Worm (Caenorhabditis elegans): Measurements from ENCODE around the gene cnc-4.

cnc-4 gene

DNA sequence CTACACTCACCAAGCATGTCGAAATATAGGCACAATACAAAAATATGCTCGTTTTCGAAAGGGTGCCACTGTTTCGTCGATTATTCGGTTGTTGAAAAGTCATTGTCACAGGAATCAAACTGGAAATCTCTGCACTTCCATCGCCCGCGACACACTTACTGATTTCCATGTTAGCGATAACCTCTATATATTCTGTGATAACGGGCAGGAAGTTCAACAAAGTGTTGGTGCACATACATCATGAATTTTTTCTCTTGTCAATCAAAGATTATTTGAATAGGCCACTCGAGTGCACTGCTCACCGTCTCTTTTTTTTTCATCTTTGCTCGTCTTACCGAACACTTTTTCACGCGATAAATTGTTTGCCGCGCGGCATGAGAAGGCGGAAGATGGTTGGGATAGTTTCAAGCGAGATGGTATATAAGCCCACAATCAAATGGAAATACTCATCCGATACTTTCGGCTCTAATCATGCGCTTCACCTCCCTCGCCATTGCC lies 17.6 kb downstream of the cnc-4 start, which contains the start of the genes fpn-1.2 and pqn-54:
Gene fpn-1.2 (minus strand): TSS at position 157 of the 498 bp plus-strand sequence.
Gene pqn-54 (plus strand): TSS at position 448 of the 498 bp plus-strand sequence.
- TF ChIP-seq R02D3.7 (tag; optimal IDR thresholded peaks at IDR 0.05) (no peak), peb-1 (tag; optimal IDR thresholded peaks at IDR 0.05) (no peak), fos-1 (tag; optimal IDR thresholded peaks at IDR 0.05) (peak; percentile 37), nhr-12 (tag; optimal IDR thresholded peaks at IDR 0.05) (no peak), sma-9 (GFP tag; optimal IDR thresholded peaks at IDR 0.05) (peak; percentile 11), sma-9 (tag; optimal IDR thresholded peaks at IDR 0.05) (no peak)

DNA sequence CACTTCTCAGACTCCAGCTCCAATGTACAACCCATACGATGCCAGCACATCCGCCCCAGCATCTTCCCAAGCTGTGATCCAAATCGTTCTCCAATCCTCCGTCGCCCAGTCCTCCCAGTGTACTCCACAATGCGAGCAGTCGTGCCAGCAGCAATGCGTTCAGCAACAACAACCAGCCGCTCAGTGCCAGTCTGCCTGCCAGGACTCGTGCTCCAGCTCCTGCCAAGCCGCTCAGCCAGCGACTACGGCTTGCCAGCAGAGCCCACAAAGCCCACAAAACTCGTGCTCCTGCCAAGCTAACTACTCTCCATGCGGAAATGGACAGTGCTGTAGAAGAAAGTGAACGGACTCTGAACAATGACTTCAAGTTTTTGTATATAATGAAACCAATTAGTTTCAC lies 18.9 kb downstream of the cnc-4 start:
- TF ChIP-seq ztf-1 (GFP tag; conservative IDR thresholded peaks at IDR 0.05) = no peak
- TF ChIP-seq unc-62 (GFP tag; optimal IDR thresholded peaks at IDR 0.05) = no peak
- TF ChIP-seq lin-39 (tag; optimal IDR thresholded peaks at IDR 0.05) = no peak
- TF ChIP-seq nhr-237 (tag; optimal IDR thresholded peaks at IDR 0.05) = no peak
- no peak for TF ChIP-seq nhr-25 (tag; optimal IDR thresholded peaks at IDR 0.05)
- TF ChIP-seq R02D3.7 (tag; optimal IDR thresholded peaks at IDR 0.05) = no peak
- no peak for TF ChIP-seq ztf-4 (tag; optimal IDR thresholded peaks at IDR 0.05)
- no peak for TF ChIP-seq ztf-11 (tag; optimal IDR thresholded peaks at IDR 0.05)

DNA sequence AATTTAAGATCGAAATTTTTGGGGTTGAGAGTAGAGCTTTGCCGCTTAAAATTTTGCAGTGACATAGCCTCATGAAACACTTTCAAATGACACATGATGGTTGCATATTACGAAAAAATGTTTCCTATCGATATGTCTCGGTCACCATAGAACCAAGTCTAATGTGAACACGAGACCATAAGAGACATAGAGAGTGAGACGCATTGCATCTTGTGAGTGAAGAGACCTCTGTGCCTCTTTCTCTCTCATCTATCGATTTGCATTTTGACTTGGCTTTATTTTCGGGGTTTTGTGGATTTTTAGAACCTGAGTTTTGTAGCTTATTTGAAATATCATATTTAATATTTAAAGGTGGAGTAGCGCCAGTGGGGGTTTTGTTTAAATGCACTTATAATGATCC lies 20.0 kb downstream of the cnc-4 start:
- TF ChIP-seq skn-1 (tag; optimal IDR thresholded peaks at IDR 0.05) = peak; percentile 0
- TF ChIP-seq egl-27 (tag; optimal IDR thresholded peaks at IDR 0.05) = no peak
- TF ChIP-seq unc-55 (GFP tag; optimal IDR thresholded peaks at IDR 0.05) = peak; percentile 42
- TF ChIP-seq fos-1 (tag; optimal IDR thresholded peaks at IDR 0.05) = peak; percentile 11
- TF ChIP-seq C34F6.9 (tag; optimal IDR thresholded peaks at IDR 0.05) = peak; percentile 57
- peak in 1 of 2 experiments; percentile 24 for TF ChIP-seq lsy-2 (tag; optimal IDR thresholded peaks at IDR 0.05)
- TF ChIP-seq ama-1 (optimal IDR thresholded peaks at IDR 0.05) = no peak
- TF ChIP-seq alr-1 (tag; optimal IDR thresholded peaks at IDR 0.05) = no peak
- no peak for TF ChIP-seq mdl-1 (tag; optimal IDR thresholded peaks at IDR 0.05)
- no peak for TF ChIP-seq nhr-11 (tag; optimal IDR thresholded peaks at IDR 0.05)
- no peak for TF ChIP-seq elt-1 (tag; optimal IDR thresholded peaks at IDR 0.05)
- TF ChIP-seq ceh-16 (tag; optimal IDR thresholded peaks at IDR 0.05) = no peak
- TF ChIP-seq nhr-23 (tag; optimal IDR thresholded peaks at IDR 0.05) = no peak
- TF ChIP-seq sma-9 (GFP tag; optimal IDR thresholded peaks at IDR 0.05) = peak; percentile 31
- no peak for TF ChIP-seq sma-9 (tag; optimal IDR thresholded peaks at IDR 0.05)
- TF ChIP-seq nhr-129 (tag; optimal IDR thresholded peaks at IDR 0.05) = peak; percentile 75

DNA sequence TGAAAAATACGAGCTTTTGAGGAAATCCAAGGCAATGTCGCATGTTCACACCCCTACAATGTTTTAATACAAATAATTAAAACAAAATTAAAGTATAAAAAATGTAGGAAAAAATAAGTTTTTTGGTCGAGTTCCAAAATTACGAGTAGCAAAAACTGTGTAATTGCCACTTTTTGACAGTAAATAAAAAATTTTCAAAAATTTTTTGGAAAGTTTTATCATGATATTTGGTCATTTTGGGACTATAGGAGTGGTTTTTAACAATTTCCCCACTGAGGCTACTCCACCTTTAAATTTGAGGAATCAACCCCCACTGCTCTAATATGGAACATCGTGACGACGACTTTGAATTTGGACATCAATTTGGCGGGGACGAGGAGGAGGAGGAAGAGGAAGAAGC lies 20.4 kb downstream of the cnc-4 start, which contains the start of gene gid-8:
Gene gid-8 (plus strand): TSS at position 301 of the 400 bp plus-strand sequence.
- TF ChIP-seq sem-4 (tag; optimal IDR thresholded peaks at IDR 0.05) = no peak
- TF ChIP-seq egl-27 (tag; optimal IDR thresholded peaks at IDR 0.05) = no peak

DNA sequence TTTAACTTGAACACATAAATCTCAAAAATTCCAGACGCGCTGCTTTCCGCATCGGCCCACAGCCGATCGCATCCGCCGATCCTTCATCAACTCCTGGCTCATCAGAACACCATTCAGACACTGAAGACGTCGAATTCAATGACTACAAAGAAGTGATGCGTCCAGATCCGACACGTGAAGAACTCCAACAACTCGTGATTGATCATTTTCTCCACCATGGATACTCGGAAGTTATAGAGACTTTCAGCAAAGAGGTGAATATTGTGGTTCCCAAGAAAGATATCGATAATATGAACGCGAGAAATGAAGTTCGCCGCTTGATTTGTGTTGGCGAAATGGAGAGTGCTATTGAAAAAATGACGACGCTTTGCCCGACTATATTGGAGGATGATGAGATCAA lies 21.9 kb downstream of the cnc-4 start:
- TF ChIP-seq mab-5 (tag; optimal IDR thresholded peaks at IDR 0.05) (no peak), mdl-1 (tag; optimal IDR thresholded peaks at IDR 0.05) (no peak)

DNA sequence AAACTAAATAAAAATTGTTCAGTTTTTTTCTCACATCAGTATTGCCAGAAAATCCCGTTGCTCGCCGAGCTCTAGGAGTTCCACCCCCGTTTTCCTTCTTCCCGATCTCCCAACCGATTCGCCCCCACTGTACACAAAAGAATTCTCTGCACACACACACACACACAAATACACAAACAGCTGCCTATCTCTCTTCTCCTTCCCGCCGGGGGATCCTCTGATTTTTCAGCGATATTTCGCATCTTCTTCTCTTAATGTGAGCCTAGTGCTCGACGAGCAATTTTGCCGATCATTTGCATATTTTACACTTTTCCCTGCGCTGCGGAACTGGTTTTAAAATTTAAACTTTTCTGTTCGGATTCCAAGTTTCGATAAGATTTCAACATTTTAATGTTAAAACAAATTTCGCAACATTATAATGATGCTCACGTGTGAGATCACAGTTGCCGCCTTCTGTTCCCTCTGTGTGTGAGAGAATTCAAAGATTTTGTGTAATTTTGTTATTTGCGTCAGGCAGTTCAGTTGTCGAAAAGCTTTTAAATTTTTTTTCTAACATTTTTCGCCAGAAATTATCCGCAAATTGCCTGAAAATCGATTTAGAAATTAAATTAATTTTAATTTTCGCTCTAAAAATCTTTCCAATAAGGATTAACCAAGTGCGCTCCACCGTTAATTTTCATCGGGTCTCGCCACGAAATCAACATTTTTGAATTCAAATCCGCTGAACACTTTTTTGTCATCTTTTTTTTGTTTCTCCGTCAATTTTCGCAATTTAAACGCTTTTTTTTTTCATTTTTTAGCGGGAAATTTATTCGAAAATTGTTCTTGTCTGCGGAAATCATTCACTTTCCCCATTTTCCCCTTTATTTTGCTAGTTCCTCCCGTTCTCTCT lies 24.3 kb downstream of the cnc-4 start:
- TF ChIP-seq gmeb-1 (tag; optimal IDR thresholded peaks at IDR 0.05) (peak; percentile 91), ama-1 (optimal IDR thresholded peaks at IDR 0.05) (no peak), alr-1 (tag; optimal IDR thresholded peaks at IDR 0.05) (no peak), nhr-12 (tag; optimal IDR thresholded peaks at IDR 0.05) (no peak), elt-1 (tag; optimal IDR thresholded peaks at IDR 0.05) (no peak), mbf-1 (tag; optimal IDR thresholded peaks at IDR 0.05) (no peak), nhr-129 (tag; optimal IDR thresholded peaks at IDR 0.05) (peak; percentile 13), sma-3 (GFP tag; optimal IDR thresholded peaks at IDR 0.05) (peak; percentile 70), ztf-11 (tag; optimal IDR thresholded peaks at IDR 0.05) (no peak), unc-62 (GFP tag; optimal IDR thresholded peaks at IDR 0.05) (no peak), sma-9 (GFP tag; optimal IDR thresholded peaks at IDR 0.05) (peak; percentile 25), sma-9 (tag; optimal IDR thresholded peaks at IDR 0.05) (no peak), aly-2 (tag; optimal IDR thresholded peaks at IDR 0.05) (no peak), mab-5 (tag; optimal IDR thresholded peaks at IDR 0.05) (peak; percentile 43), nhr-21 (tag; optimal IDR thresholded peaks at IDR 0.05) (peak; percentile 58), lsy-2 (tag; optimal IDR thresholded peaks at IDR 0.05) (peak in 1 of 2 experiments; percentile 82), nhr-10 (tag; optimal IDR thresholded peaks at IDR 0.05) (no peak), nhr-23 (tag; optimal IDR thresholded peaks at IDR 0.05) (no peak), lin-39 (tag; optimal IDR thresholded peaks at IDR 0.05) (no peak), nhr-11 (tag; optimal IDR thresholded peaks at IDR 0.05) (no peak), zag-1 (tag; optimal IDR thresholded peaks at IDR 0.05) (peak; percentile 53), dmd-4 (tag; optimal IDR thresholded peaks at IDR 0.05) (no peak), unc-39 (tag; optimal IDR thresholded peaks at IDR 0.05) (no peak), nhr-77 (tag; optimal IDR thresholded peaks at IDR 0.05) (no peak), R02D3.7 (tag; optimal IDR thresholded peaks at IDR 0.05) (no peak), blmp-1 (tag; optimal IDR thresholded peaks at IDR 0.05; ENCODE audit: insufficient read depth) (no peak), snpc-4 (tag; optimal IDR thresholded peaks at IDR 0.05) (no peak), ceh-16 (tag; optimal IDR thresholded peaks at IDR 0.05) (no peak)

All from whole organism, L2 larva.